Fruit fly (Drosophila melanogaster) whole organism, embryonic: Measurements from ENCODE around the gene spel1.
A peak's percentile ranks its signal among the peaks of the same experiment; 100 is the strongest.

Experiments used
- Atf3 ChIP-seq: fragments of 200-800 bp; sonication (Bioruptor generic); optimal IDR thresholded peaks from 3 replicates; lab custom pipeline; 2016; ENCODE audit warnings: missing biosample characterization, missing genetic modification characterization
- Bteb2 ChIP-seq: fragments of 200-800 bp; sonication (Bioruptor generic); optimal IDR thresholded peaks from 2 replicates; lab custom pipeline; 2016; ENCODE audit warnings: missing biosample characterization, missing genetic modification characterization
- CG10267 ChIP-seq: fragments of 200-800 bp; sonication (Bioruptor generic); optimal IDR thresholded peaks from 2 replicates; lab custom pipeline; 2018; ENCODE audit warnings: missing biosample characterization, mild to moderate bottlenecking, missing genetic modification characterization, moderate library complexity
- CG10366 ChIP-seq: fragments of 200-800 bp; sonication (Bioruptor generic); IDR thresholded peaks from 2 replicates; pipeline ENCODE4 v1.3.6; 2022; ENCODE audit warnings: missing biosample characterization, missing genetic modification characterization
- CG10654 ChIP-seq: fragments of 200-800 bp; sonication (Bioruptor generic); optimal IDR thresholded peaks from 2 replicates; lab custom pipeline; 2016; ENCODE audit warnings: missing biosample characterization, missing genetic modification characterization
- CG11093 ChIP-seq: fragments of 200-800 bp; sonication (Bioruptor generic); IDR thresholded peaks from 3 replicates; pipeline ENCODE4 v1.3.6; 2022; ENCODE audit warnings: missing biosample characterization, missing genetic modification characterization
- CG11696 ChIP-seq: fragments of 200-800 bp; sonication (Bioruptor generic); IDR thresholded peaks from 2 replicates; pipeline ENCODE4 v1.3.6; 2022; ENCODE audit warnings: missing biosample characterization, missing genetic modification characterization
- CG11723 ChIP-seq: fragments of 200-800 bp; sonication (Bioruptor generic); optimal IDR thresholded peaks from 2 replicates; lab custom pipeline; 2017; ENCODE audit warnings: missing biosample characterization, mild to moderate bottlenecking, missing genetic modification characterization
- CG12219 ChIP-seq: fragments of 200-800 bp; sonication (Bioruptor generic); optimal IDR thresholded peaks from 3 replicates; lab custom pipeline; 2018; ENCODE audit warnings: missing biosample characterization, mild to moderate bottlenecking, missing genetic modification characterization
- CG12236 ChIP-seq: fragments of 200-800 bp; sonication (Bioruptor generic); optimal IDR thresholded peaks from 2 replicates; lab custom pipeline; 2016; ENCODE audit warnings: missing biosample characterization, missing genetic modification characterization
- CG13894 ChIP-seq: fragments of 200-800 bp; sonication (Bioruptor generic); optimal IDR thresholded peaks from 3 replicates; lab custom pipeline; 2018; ENCODE audit warnings: missing biosample characterization, mild to moderate bottlenecking, missing genetic modification characterization, moderate library complexity
- CG14014 ChIP-seq: fragments of 200-800 bp; sonication (Bioruptor generic); IDR thresholded peaks from 2 replicates; pipeline ENCODE4 v1.3.6; 2022; ENCODE audit warnings: missing biosample characterization, missing genetic modification characterization
- CG14965 ChIP-seq: fragments of 200-800 bp; sonication (Bioruptor generic); optimal IDR thresholded peaks from 2 replicates; lab custom pipeline; 2016; ENCODE audit warnings: missing biosample characterization, missing genetic modification characterization, borderline replicate concordance
- CG1792 ChIP-seq: fragments of 200-800 bp; sonication (Bioruptor generic); optimal IDR thresholded peaks from 2 replicates; lab custom pipeline; 2016; ENCODE audit warnings: missing biosample characterization, missing genetic modification characterization
- CG32532 ChIP-seq: fragments of 200-800 bp; sonication (Bioruptor generic); IDR thresholded peaks from 2 replicates; pipeline ENCODE4 v1.3.6; 2022; ENCODE audit warnings: missing biosample characterization, missing genetic modification characterization
- CG33213 ChIP-seq: fragments of 200-800 bp; sonication (Bioruptor generic); optimal IDR thresholded peaks from 3 replicates; lab custom pipeline; 2016; ENCODE audit warnings: missing biosample characterization, missing genetic modification characterization
- CG4730 ChIP-seq: fragments of 200-800 bp; sonication (Bioruptor generic); IDR thresholded peaks from 2 replicates; pipeline ENCODE4 v1.3.6; 2022; ENCODE audit warnings: missing biosample characterization, missing genetic modification characterization
- CG6254 ChIP-seq: fragments of 200-800 bp; sonication (Bioruptor generic); optimal IDR thresholded peaks from 3 replicates; lab custom pipeline; 2017; ENCODE audit warnings: mild to moderate bottlenecking, missing biosample characterization, missing genetic modification reagents, missing genetic modification characterization
- CG7963 ChIP-seq: fragments of 200-800 bp; sonication (Bioruptor generic); IDR thresholded peaks from 3 replicates; pipeline ENCODE4 v1.3.6; 2022; ENCODE audit warnings: missing biosample characterization, missing genetic modification characterization; ENCODE audit not compliant: partially characterized antibody
- CG8478 ChIP-seq: fragments of >200 bp; optimal IDR thresholded peaks from 2 replicates; lab custom pipeline; 2018
- CHES-1-like ChIP-seq: fragments of 200-800 bp; sonication (Bioruptor generic); optimal IDR thresholded peaks from 2 replicates; lab custom pipeline; 2016; ENCODE audit warnings: missing biosample characterization, missing genetic modification characterization
- CkIIα-i1 ChIP-seq: fragments of 200-800 bp; sonication (Bioruptor generic); IDR thresholded peaks from 2 replicates; pipeline ENCODE4 v1.3.6; 2022; ENCODE audit warnings: missing biosample characterization, missing genetic modification characterization
- CrebB ChIP-seq: fragments of 200-800 bp; sonication (Bioruptor generic); optimal IDR thresholded peaks from 3 replicates; lab custom pipeline; 2018; ENCODE audit warnings: missing biosample characterization, mild to moderate bottlenecking, missing genetic modification characterization
- D ChIP-seq, 2 experiments: fragments of 200-800 bp in 1 of 2; fragments of >200 bp in 1 of 2; sonication (Bioruptor generic) in 1 of 2; optimal IDR thresholded peaks; 2 replicates in 1 of 2; 3 replicates in 1 of 2; lab custom pipeline; 2017; ENCODE audit warnings: mild to moderate bottlenecking in 1 of 2, missing biosample characterization in 1 of 2, missing genetic modification characterization in 1 of 2, missing genetic modification reagents in 1 of 2
- Deaf1 ChIP-seq: fragments of 200-800 bp; optimal IDR thresholded peaks from 3 replicates; lab custom pipeline; 2019; ENCODE audit warnings: missing biosample characterization, mild to moderate bottlenecking, missing genetic modification characterization, moderate library complexity
- Doc2 ChIP-seq: fragments of 200-800 bp; sonication (Bioruptor generic); IDR thresholded peaks from 2 replicates; pipeline ENCODE4 v1.3.6; 2022; ENCODE audit warnings: missing biosample characterization, missing genetic modification characterization
- Elba2 ChIP-seq: fragments of 200-800 bp; sonication (Bioruptor generic); optimal IDR thresholded peaks from 3 replicates; lab custom pipeline; 2016; ENCODE audit warnings: missing biosample characterization, missing genetic modification characterization
- H15 ChIP-seq: fragments of 200-800 bp; sonication (Bioruptor generic); IDR thresholded peaks from 3 replicates; pipeline ENCODE4 v1.3.6; 2022; ENCODE audit warnings: missing biosample characterization, missing genetic modification characterization
- HmgZ ChIP-seq: fragments of 200-800 bp; sonication (Bioruptor generic); optimal IDR thresholded peaks from 2 replicates; lab custom pipeline; 2018; ENCODE audit warnings: missing biosample characterization, mild to moderate bottlenecking, missing genetic modification characterization
- Lim3 ChIP-seq: fragments of 200-800 bp; sonication (Bioruptor generic); IDR thresholded peaks from 2 replicates; pipeline ENCODE4 v1.3.6; 2022; ENCODE audit warnings: missing biosample characterization, missing genetic modification characterization
- NC2α ChIP-seq: fragments of 200-800 bp; sonication (Bioruptor generic); optimal IDR thresholded peaks from 2 replicates; lab custom pipeline; 2016; ENCODE audit warnings: missing biosample characterization, missing genetic modification characterization
- Neu2 ChIP-seq: fragments of 200-800 bp; sonication (Bioruptor generic); optimal IDR thresholded peaks from 3 replicates; lab custom pipeline; 2016; ENCODE audit warnings: missing biosample characterization, missing genetic modification characterization, borderline replicate concordance
- Poxn ChIP-seq: fragments of 200-800 bp; sonication (Bioruptor generic); IDR thresholded peaks from 2 replicates; pipeline ENCODE4 v1.3.6; 2022; ENCODE audit warnings: missing biosample characterization, missing genetic modification characterization
- Side ChIP-seq: fragments of 200-800 bp; sonication (Bioruptor generic); optimal IDR thresholded peaks from 2 replicates; lab custom pipeline; 2016; ENCODE audit warnings: missing biosample characterization, missing genetic modification characterization
- bowl ChIP-seq: fragments of 200-800 bp; sonication (Bioruptor generic); IDR thresholded peaks from 2 replicates; pipeline ENCODE4 v1.3.6; 2022; ENCODE audit warnings: missing biosample characterization, missing genetic modification characterization
- caup ChIP-seq: fragments of 200-800 bp; sonication (Bioruptor generic); optimal IDR thresholded peaks from 3 replicates; lab custom pipeline; 2017; ENCODE audit warnings: missing biosample characterization, mild to moderate bottlenecking, missing genetic modification characterization, moderate library complexity; ENCODE audit not compliant: severe bottlenecking
- chn ChIP-seq: fragments of 200-800 bp; sonication (Bioruptor generic); optimal IDR thresholded peaks from 2 replicates; lab custom pipeline; 2016; ENCODE audit warnings: missing biosample characterization, missing genetic modification characterization
- corto ChIP-seq: fragments of 200-800 bp; sonication (Bioruptor generic); optimal IDR thresholded peaks from 2 replicates; lab custom pipeline; 2016; ENCODE audit warnings: missing biosample characterization, mild to moderate bottlenecking, missing genetic modification characterization, moderate library complexity
- crc ChIP-seq: fragments of 200-800 bp; sonication (Bioruptor generic); optimal IDR thresholded peaks from 2 replicates; lab custom pipeline; 2016; ENCODE audit warnings: missing biosample characterization, missing genetic modification characterization
- crol ChIP-seq: fragments of 200-800 bp; sonication (Bioruptor generic); IDR thresholded peaks from 2 replicates; pipeline ENCODE4 v1.3.6; 2022; ENCODE audit warnings: missing biosample characterization, missing genetic modification characterization
- danr ChIP-seq: fragments of 200-800 bp; sonication (Bioruptor generic); IDR thresholded peaks from 2 replicates; pipeline ENCODE4 v1.3.6; 2022; ENCODE audit warnings: missing biosample characterization, missing genetic modification characterization
- dysf ChIP-seq: fragments of 200-800 bp; sonication (Bioruptor generic); IDR thresholded peaks from 3 replicates; pipeline ENCODE4 v1.3.6; 2022; ENCODE audit warnings: missing biosample characterization, missing genetic modification characterization
- esg ChIP-seq: fragments of 200-800 bp; sonication (Bioruptor generic); conservative IDR thresholded peaks from 2 replicates; pipeline ENCODE4 v1.3.6; 2022; ENCODE audit warnings: missing biosample characterization, missing genetic modification characterization
- hb ChIP-seq: fragments of 200-800 bp; sonication (Bioruptor generic); IDR thresholded peaks from 3 replicates; pipeline ENCODE4 v1.3.6; 2022; ENCODE audit warnings: missing biosample characterization, missing genetic modification characterization; ENCODE audit not compliant: partially characterized antibody
- hth ChIP-seq: fragments of >200 bp; optimal IDR thresholded peaks from 2 replicates; lab custom pipeline; 2017; ENCODE audit warnings: inconsistent platforms
- kah ChIP-seq: fragments of 200-800 bp; sonication (Bioruptor generic); optimal IDR thresholded peaks from 2 replicates; lab custom pipeline; 2018; ENCODE audit warnings: missing biosample characterization, mild to moderate bottlenecking, missing genetic modification characterization
- lmd ChIP-seq: fragments of 200-800 bp; sonication (Bioruptor generic); IDR thresholded peaks from 2 replicates; pipeline ENCODE4 v1.3.6; 2022; ENCODE audit warnings: missing biosample characterization, missing genetic modification characterization
- row ChIP-seq: fragments of 200-800 bp; sonication (Bioruptor generic); IDR thresholded peaks from 3 replicates; pipeline ENCODE4 v1.3.6; 2022; ENCODE audit warnings: missing biosample characterization, missing genetic modification characterization
- sim ChIP-seq: fragments of 200-800 bp; sonication (Bioruptor generic); IDR thresholded peaks from 2 replicates; pipeline ENCODE4 v1.3.6; 2022; ENCODE audit warnings: missing biosample characterization, missing genetic modification characterization
- slou ChIP-seq: fragments of 200-800 bp; sonication (Bioruptor generic); optimal IDR thresholded peaks from 3 replicates; lab custom pipeline; 2016; ENCODE audit warnings: missing biosample characterization, missing genetic modification characterization
- tna ChIP-seq: fragments of 200-800 bp; sonication (Bioruptor generic); IDR thresholded peaks from 2 replicates; pipeline ENCODE4 v1.3.6; 2022; ENCODE audit warnings: missing biosample characterization, missing genetic modification characterization; ENCODE audit not compliant: partially characterized antibody

spel1 gene

dm6 chr2L:14394298-14395064, 32.6 kb downstream of the spel1 start (continued):
- TF ChIP-seq caup (GFP tag; lab: Kevin White, UChicago) (peak; percentile 11), kah (GFP tag; lab: Kevin White, UChicago) (peak; percentile 37), CG11093 (GFP tag; lab: Robert Waterston, UW) (no peak), CG1792 (GFP tag; lab: Kevin White, UChicago) (no peak), CG11696 (GFP tag; lab: Robert Waterston, UW) (0 out of 2 replicates have a peak, but pooled peaks have one; percentile 7), Deaf1 (tag; lab: Kevin White, UChicago) (peak; percentile 26), HmgZ (tag; lab: Kevin White, UChicago) (no peak), sim (GFP tag; lab: Robert Waterston, UW) (peak; percentile 35; the same call in 1 of the 2 replicates), NC2α (GFP tag; lab: Kevin White, UChicago) (no peak), chn (GFP tag; lab: Kevin White, UChicago) (no peak), CG10654 (GFP tag; lab: Kevin White, UChicago) (no peak), CG14965 (GFP tag; lab: Kevin White, UChicago) (no peak), Atf3 (GFP tag; lab: Kevin White, UChicago) (no peak), crol (GFP tag; lab: Robert Waterston, UW) (no peak), CG10267 (tag; lab: Kevin White, UChicago) (no peak), Bteb2 (GFP tag; lab: Kevin White, UChicago) (no peak), esg (GFP tag; lab: Robert Waterston, UW) (no peak), CHES-1-like (no peak), CG11723 (no peak), Side (GFP tag; lab: Kevin White, UChicago) (no peak), hth (lab: Kevin White, UChicago) (no peak), CkIIα-i1 (no peak), CG8478 (lab: Kevin White, UChicago) (no peak), CG12236 (GFP tag; lab: Kevin White, UChicago) (no peak), CG10366 (no peak), row (GFP tag; lab: Robert Waterston, UW) (peak; percentile 60), CG13894 (tag; lab: Kevin White, UChicago) (peak; percentile 68), slou (GFP tag; lab: Kevin White, UChicago) (no peak), Doc2 (GFP tag; lab: Robert Waterston, UW) (no peak), bowl (GFP tag; lab: Robert Waterston, UW) (no peak), crc (GFP tag; lab: Kevin White, UChicago) (no peak), corto (GFP tag; lab: Kevin White, UChicago) (no peak), dysf (GFP tag; lab: Robert Waterston, UW) (peak; percentile 19; the same call in 1 of the 3 replicates), Poxn (GFP tag; lab: Robert Waterston, UW) (no peak), CG14014 (GFP tag; lab: Robert Waterston, UW) (no peak), H15 (GFP tag; lab: Robert Waterston, UW) (no peak), danr (GFP tag; lab: Robert Waterston, UW) (peak; percentile 24; the same call in 1 of the 2 replicates), CG4730 (GFP tag; lab: Robert Waterston, UW) (no peak), CrebB (tag; lab: Kevin White, UChicago) (peak; percentile 49), Neu2 (no peak), CG33213 (GFP tag; lab: Kevin White, UChicago) (no peak), hb (GFP tag; lab: Robert Waterston, UW) (no peak), CG6254 (peak; percentile 76), CG12219 (GFP tag; lab: Kevin White, UChicago) (peak; percentile 21), Elba2 (GFP tag; lab: Kevin White, UChicago) (no peak), CG7963 (GFP tag; lab: Robert Waterston, UW) (no peak), lmd (GFP tag; lab: Robert Waterston, UW) (no peak), CG32532 (GFP tag; lab: Robert Waterston, UW) (no peak), tna (GFP tag; lab: Robert Waterston, UW) (no peak), Lim3 (GFP tag; lab: Robert Waterston, UW) (no peak), D (optimal IDR thresholded peaks at IDR 0.05; lab: Kevin White, UChicago) (no peak), D (GFP tag; optimal IDR thresholded peaks at IDR 0.05; lab: Kevin White, UChicago) (no peak)
